Fruit fly (Drosophila melanogaster): ENCODE measurements around the gene CG9922.

CG9922 gene

DNA sequence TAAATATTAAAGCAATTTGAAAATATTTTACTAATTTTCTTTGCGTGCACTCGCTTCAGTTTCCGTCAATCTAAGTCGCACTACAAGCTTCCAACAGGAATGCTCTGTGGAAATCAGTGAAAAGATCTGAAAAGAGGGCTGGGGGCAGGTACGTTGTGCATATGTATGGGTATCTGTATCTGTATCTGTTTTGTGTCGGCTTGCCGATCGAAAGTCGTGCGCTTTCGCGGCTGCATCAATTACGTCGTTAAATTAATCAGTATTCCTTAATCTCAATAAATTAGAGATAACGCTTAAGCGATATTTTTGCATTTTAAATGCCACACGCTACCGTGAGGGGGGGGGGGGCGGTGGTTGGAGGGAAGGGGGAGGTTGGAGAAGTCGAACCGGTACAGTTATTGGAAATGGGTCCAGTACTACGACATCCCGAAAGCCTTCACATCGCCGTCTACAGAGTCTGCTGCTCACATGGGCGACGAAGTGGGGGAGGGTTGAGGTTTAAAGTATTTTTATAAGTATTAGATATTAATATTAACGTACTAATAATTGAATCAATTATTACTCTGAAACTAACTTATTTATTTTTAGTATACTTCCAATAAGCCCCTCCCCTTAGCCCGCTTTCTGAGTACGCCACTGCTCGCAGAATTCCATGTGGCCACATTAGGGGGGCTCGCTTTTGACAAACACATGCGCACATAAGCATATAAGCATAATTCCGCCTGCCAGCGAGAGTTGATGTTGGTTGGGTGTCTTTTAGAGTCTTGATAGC, 17.0 kb upstream of the CG9922 start (continued):
- TF ChIP-seq esg (GFP tag; conservative IDR thresholded peaks at IDR 0.05) (peak; percentile 97), CG34376 (GFP tag; optimal IDR thresholded peaks at IDR 0.05) (peak; percentile 92), dmrt99B (tag; optimal IDR thresholded peaks at IDR 0.05) (peak; percentile 98), CG9609 (GFP tag; optimal IDR thresholded peaks at IDR 0.05) (peak; percentile 65), CG8765 (GFP tag; IDR thresholded peaks at IDR 0.05) (peak; percentile 84), CG11695 (GFP tag; IDR thresholded peaks at IDR 0.05) (peak; percentile 97), Six4 (GFP tag; optimal IDR thresholded peaks at IDR 0.05) (peak; percentile 93), sens (GFP tag) (peak; percentile 96), CG30403 (GFP tag; optimal IDR thresholded peaks at IDR 0.05) (peak; percentile 96), Usf (GFP tag; optimal IDR thresholded peaks at IDR 0.05) (peak; percentile 93), ems (GFP tag; optimal IDR thresholded peaks at IDR 0.05) (peak; percentile 89), insv (GFP tag; optimal IDR thresholded peaks at IDR 0.05) (peak in 1 of 2 experiments; percentile 59), Fer2 (tag; optimal IDR thresholded peaks at IDR 0.05) (peak; percentile 96), Jarid2 (GFP tag; optimal IDR thresholded peaks at IDR 0.05) (peak; percentile 87), dimm (GFP tag; IDR thresholded peaks at IDR 0.05) (peak; percentile 95), CG17912 (GFP tag; optimal IDR thresholded peaks at IDR 0.05) (peak; percentile 69), D (optimal IDR thresholded peaks at IDR 0.05) (no peak), D (GFP tag; optimal IDR thresholded peaks at IDR 0.05) (peak; percentile 94), CG42726 (GFP tag; IDR thresholded peaks at IDR 0.05; ENCODE audit: partially characterized antibody) (no peak), CG14050 (GFP tag; IDR thresholded peaks at IDR 0.05) (peak; percentile 97), rib (GFP tag; IDR thresholded peaks at IDR 0.05) (peak; percentile 99), CG30020 (tag; optimal IDR thresholded peaks at IDR 0.05) (peak; percentile 66), D19B (GFP tag; optimal IDR thresholded peaks at IDR 0.05) (peak; percentile 94), tx (GFP tag; optimal IDR thresholded peaks at IDR 0.05) (peak; percentile 78), otp (GFP tag; IDR thresholded peaks at IDR 0.05) (peak; percentile 97), CG1233 (GFP tag; optimal IDR thresholded peaks at IDR 0.05) (peak; percentile 94), Doc2 (GFP tag; IDR thresholded peaks at IDR 0.05) (peak; percentile 92), salm (tag; optimal IDR thresholded peaks at IDR 0.05) (peak; percentile 93), slou (GFP tag; optimal IDR thresholded peaks at IDR 0.05) (peak; percentile 90), abd-A (tag; optimal IDR thresholded peaks at IDR 0.05) (peak; percentile 83), HHEX (GFP tag; optimal IDR thresholded peaks at IDR 0.05) (peak; percentile 98), Med (GFP tag) (peak; percentile 97), wor (GFP tag; IDR thresholded peaks at IDR 0.05) (peak; percentile 95), Lpt (GFP tag; optimal IDR thresholded peaks at IDR 0.05) (no peak), toy (GFP tag; IDR thresholded peaks at IDR 0.05) (peak; percentile 96), Lim3 (GFP tag; IDR thresholded peaks at IDR 0.05) (peak; percentile 93), CG4617 (GFP tag; optimal IDR thresholded peaks at IDR 0.05; ENCODE audit: borderline replicate concordance) (peak; percentile 88), CG8924 (tag; optimal IDR thresholded peaks at IDR 0.05) (peak; percentile 98), al (GFP tag; IDR thresholded peaks at IDR 0.05) (peak; percentile 99), CG14965 (GFP tag; optimal IDR thresholded peaks at IDR 0.05; ENCODE audit: borderline replicate concordance) (no peak), stwl (tag; optimal IDR thresholded peaks at IDR 0.05) (no peak), sqz (GFP tag; optimal IDR thresholded peaks at IDR 0.05) (peak; percentile 87), CG7357 (GFP tag; IDR thresholded peaks at IDR 0.05) (peak; percentile 92), Blimp-1 (GFP tag; optimal IDR thresholded peaks at IDR 0.05) (peak; percentile 96), CG16813 (GFP tag; IDR thresholded peaks at IDR 0.05; ENCODE audit: partially characterized antibody) (no peak), pan (optimal IDR thresholded peaks at IDR 0.05) (no peak), pan (GFP tag; optimal IDR thresholded peaks at IDR 0.05 in 1 of 2, IDR thresholded peaks at IDR 0.05 in 1 of 2) (peak in 1 of 2 experiments; percentile 98), CG12236 (GFP tag; optimal IDR thresholded peaks at IDR 0.05) (no peak), Ravus (GFP tag; IDR thresholded peaks at IDR 0.05) (peak; percentile 96), pum (GFP tag; optimal IDR thresholded peaks at IDR 0.05) (peak; percentile 64)
